Fruit fly (Drosophila melanogaster) whole organism, embryonic: ENCODE results near the gene moody.

Experiments used
- Adf1 ChIP-seq: fragments of 200-800 bp; sonication (Bioruptor generic); IDR thresholded peaks from 2 replicates; pipeline ENCODE4 v1.3.6; 2022; ENCODE audit warnings: missing biosample characterization, missing genetic modification characterization
- Bteb2 ChIP-seq: fragments of 200-800 bp; sonication (Bioruptor generic); optimal IDR thresholded peaks from 2 replicates; lab custom pipeline; 2016; ENCODE audit warnings: missing biosample characterization, missing genetic modification characterization
- CG10543 ChIP-seq: fragments of 200-800 bp; sonication (Bioruptor generic); optimal IDR thresholded peaks from 3 replicates; lab custom pipeline; 2017; ENCODE audit warnings: missing biosample characterization, mild to moderate bottlenecking, missing genetic modification characterization, moderate library complexity
- CG10959 ChIP-seq: fragments of 200-800 bp; sonication (Bioruptor generic); IDR thresholded peaks from 2 replicates; pipeline ENCODE4 v1.3.6; 2022; ENCODE audit warnings: missing biosample characterization, missing genetic modification characterization
- CG11456 ChIP-seq: fragments of 200-800 bp; sonication (Bioruptor generic); IDR thresholded peaks from 3 replicates; pipeline ENCODE4 v1.3.6; 2022; ENCODE audit warnings: missing biosample characterization, missing genetic modification characterization
- CG11560 ChIP-seq: fragments of 200-800 bp; sonication (Bioruptor generic); IDR thresholded peaks from 3 replicates; pipeline ENCODE4 v1.3.6; 2022; ENCODE audit warnings: missing biosample characterization, missing genetic modification characterization
- CG1529 ChIP-seq: fragments of 200-800 bp; sonication (Bioruptor generic); optimal IDR thresholded peaks from 3 replicates; lab custom pipeline; 2018; ENCODE audit warnings: missing biosample characterization, missing genetic modification characterization
- CG17568 ChIP-seq: fragments of 200-800 bp; sonication (Bioruptor generic); optimal IDR thresholded peaks from 2 replicates; lab custom pipeline; 2018; ENCODE audit warnings: missing biosample characterization, mild to moderate bottlenecking, missing genetic modification characterization, moderate library complexity
- CG2678 ChIP-seq: fragments of 200-800 bp; sonication (Bioruptor generic); optimal IDR thresholded peaks from 3 replicates; lab custom pipeline; 2019; ENCODE audit warnings: missing biosample characterization, mild to moderate bottlenecking, missing genetic modification characterization, moderate library complexity
- CG31365 ChIP-seq: fragments of 200-800 bp; sonication (Bioruptor generic); optimal IDR thresholded peaks from 2 replicates; lab custom pipeline; 2018; ENCODE audit warnings: missing biosample characterization, mild to moderate bottlenecking, missing genetic modification characterization
- CG31388 ChIP-seq: fragments of 200-800 bp; sonication (Bioruptor generic); optimal IDR thresholded peaks from 2 replicates; lab custom pipeline; 2016; ENCODE audit warnings: missing biosample characterization, missing genetic modification characterization
- CG3838 ChIP-seq: fragments of 200-800 bp; sonication (Bioruptor generic); optimal IDR thresholded peaks from 3 replicates; lab custom pipeline; 2016; ENCODE audit warnings: missing biosample characterization, missing genetic modification characterization
- CG6791 ChIP-seq: fragments of 200-800 bp; sonication (Bioruptor generic); IDR thresholded peaks from 3 replicates; pipeline ENCODE4 v1.3.6; 2022; ENCODE audit warnings: missing biosample characterization, missing genetic modification characterization; ENCODE audit not compliant: partially characterized antibody
- CG7928 ChIP-seq: fragments of 200-800 bp; sonication (Bioruptor generic); optimal IDR thresholded peaks from 2 replicates; lab custom pipeline; 2017; ENCODE audit warnings: missing biosample characterization, mild to moderate bottlenecking, missing genetic modification characterization
- CrebB ChIP-seq: fragments of 200-800 bp; sonication (Bioruptor generic); optimal IDR thresholded peaks from 3 replicates; lab custom pipeline; 2018; ENCODE audit warnings: missing biosample characterization, mild to moderate bottlenecking, missing genetic modification characterization
- D ChIP-seq, 2 experiments: fragments of 200-800 bp in 1 of 2; fragments of >200 bp in 1 of 2; sonication (Bioruptor generic) in 1 of 2; optimal IDR thresholded peaks; 2 replicates in 1 of 2; 3 replicates in 1 of 2; lab custom pipeline; 2017; ENCODE audit warnings: mild to moderate bottlenecking in 1 of 2, missing biosample characterization in 1 of 2, missing genetic modification characterization in 1 of 2, missing genetic modification reagents in 1 of 2
- D19A ChIP-seq: fragments of 200-800 bp; optimal IDR thresholded peaks from 3 replicates; lab custom pipeline; 2019; ENCODE audit warnings: missing biosample characterization, mild to moderate bottlenecking, missing genetic modification characterization, moderate library complexity
- E2f2 ChIP-seq: fragments of 200-800 bp; sonication (Bioruptor generic); IDR thresholded peaks from 2 replicates; pipeline ENCODE4 v1.3.6; 2022; ENCODE audit warnings: missing biosample characterization, missing genetic modification characterization
- ERR ChIP-seq: fragments of 200-800 bp; sonication (Bioruptor generic); optimal IDR thresholded peaks from 2 replicates; lab custom pipeline; 2016; ENCODE audit warnings: missing biosample characterization, missing genetic modification characterization
- Ets97D ChIP-seq: fragments of 200-800 bp; sonication (Bioruptor generic); optimal IDR thresholded peaks from 3 replicates; lab custom pipeline; 2016; ENCODE audit warnings: missing biosample characterization, missing genetic modification characterization
- Fer2 ChIP-seq: fragments of 200-800 bp; sonication (Bioruptor generic); optimal IDR thresholded peaks from 2 replicates; lab custom pipeline; 2018; ENCODE audit warnings: missing biosample characterization, mild to moderate bottlenecking, missing genetic modification characterization, moderate library complexity
- HmgD ChIP-seq: fragments of 200-800 bp; sonication (Bioruptor generic); optimal IDR thresholded peaks from 3 replicates; lab custom pipeline; 2016; ENCODE audit warnings: missing biosample characterization, missing genetic modification characterization
- Hr39 ChIP-seq: fragments of >200 bp; optimal IDR thresholded peaks from 2 replicates; lab custom pipeline; 2017
- Hr51 ChIP-seq, 2 experiments: fragments of 200-800 bp; sonication (Bioruptor generic); optimal IDR thresholded peaks; 2 replicates in 1 of 2; 3 replicates in 1 of 2; lab custom pipeline; 2016 to 2018; ENCODE audit warnings: missing biosample characterization in 2 of 2, missing genetic modification characterization in 2 of 2, mild to moderate bottlenecking in 1 of 2, moderate library complexity in 1 of 2
- NK7.1 ChIP-seq: fragments of 200-800 bp; sonication (Bioruptor generic); optimal IDR thresholded peaks from 3 replicates; lab custom pipeline; 2016; ENCODE audit warnings: missing biosample characterization, missing genetic modification characterization
- Nf-YC ChIP-seq: fragments of 200-800 bp; optimal IDR thresholded peaks from 3 replicates; lab custom pipeline; 2019; ENCODE audit warnings: missing biosample characterization, mild to moderate bottlenecking, missing genetic modification characterization, moderate library complexity
- Oaz ChIP-seq: fragments of 200-800 bp; sonication (Bioruptor generic); IDR thresholded peaks from 2 replicates; pipeline ENCODE4 v1.3.6; 2022; ENCODE audit warnings: missing biosample characterization, missing genetic modification characterization
- Ravus ChIP-seq: fragments of 200-800 bp; sonication (Bioruptor generic); IDR thresholded peaks from 2 replicates; pipeline ENCODE4 v1.3.6; 2022; ENCODE audit warnings: missing biosample characterization, missing genetic modification characterization
- Trl ChIP-seq, 3 experiments: fragments of >200 bp in 2 of 3; fragments of 200-800 bp in 1 of 3; sonication (Bioruptor generic) in 1 of 3; optimal IDR thresholded peaks; 2 replicates in 1 of 3; 3 replicates in 2 of 3; lab custom pipeline; 2016 to 2017; ENCODE audit warnings: missing biosample characterization in 1 of 3, missing genetic modification characterization in 1 of 3
- bowl ChIP-seq: fragments of 200-800 bp; sonication (Bioruptor generic); IDR thresholded peaks from 2 replicates; pipeline ENCODE4 v1.3.6; 2022; ENCODE audit warnings: missing biosample characterization, missing genetic modification characterization
- chn ChIP-seq: fragments of 200-800 bp; sonication (Bioruptor generic); optimal IDR thresholded peaks from 2 replicates; lab custom pipeline; 2016; ENCODE audit warnings: missing biosample characterization, missing genetic modification characterization
- croc ChIP-seq: fragments of 200-800 bp; sonication (Bioruptor generic); conservative IDR thresholded peaks from 3 replicates; pipeline ENCODE4 v1.3.6; 2022; ENCODE audit warnings: missing biosample characterization, missing genetic modification characterization
- esg ChIP-seq: fragments of 200-800 bp; sonication (Bioruptor generic); conservative IDR thresholded peaks from 2 replicates; pipeline ENCODE4 v1.3.6; 2022; ENCODE audit warnings: missing biosample characterization, missing genetic modification characterization
- eve ChIP-seq, 2 experiments: fragments of >200 bp; optimal IDR thresholded peaks; 2 replicates each; lab custom pipeline; 2017; ENCODE audit warnings: missing biosample characterization in 2 of 2, missing genetic modification characterization in 2 of 2
- fd3F ChIP-seq: fragments of 200-800 bp; sonication (Bioruptor generic); optimal IDR thresholded peaks from 2 replicates; lab custom pipeline; 2018; ENCODE audit warnings: missing biosample characterization, mild to moderate bottlenecking, missing genetic modification characterization, moderate library complexity
- lilli ChIP-seq: fragments of 200-800 bp; sonication (Bioruptor generic); optimal IDR thresholded peaks from 3 replicates; lab custom pipeline; 2016; ENCODE audit warnings: missing biosample characterization, missing genetic modification characterization
- nerfin-1 ChIP-seq: fragments of 200-800 bp; sonication (Bioruptor generic); optimal IDR thresholded peaks from 3 replicates; lab custom pipeline; 2019; ENCODE audit warnings: missing biosample characterization, mild to moderate bottlenecking, missing genetic modification characterization, moderate library complexity
- pb ChIP-seq: fragments of 200-800 bp; sonication (Bioruptor generic); optimal IDR thresholded peaks from 3 replicates; lab custom pipeline; 2016; ENCODE audit warnings: missing biosample characterization, missing genetic modification characterization
- pho ChIP-seq: fragments of 200-800 bp; sonication (Bioruptor generic); optimal IDR thresholded peaks from 2 replicates; lab custom pipeline; 2016; ENCODE audit warnings: missing biosample characterization, missing genetic modification characterization
- phol ChIP-seq: fragments of 200-800 bp; sonication (Bioruptor generic); optimal IDR thresholded peaks from 3 replicates; lab custom pipeline; 2018; ENCODE audit warnings: missing biosample characterization, mild to moderate bottlenecking, missing genetic modification characterization, moderate library complexity
- pita ChIP-seq: fragments of 200-800 bp; sonication (Bioruptor generic); optimal IDR thresholded peaks from 2 replicates; lab custom pipeline; 2017; ENCODE audit warnings: missing biosample characterization, mild to moderate bottlenecking, missing genetic modification characterization
- row ChIP-seq: fragments of 200-800 bp; sonication (Bioruptor generic); IDR thresholded peaks from 3 replicates; pipeline ENCODE4 v1.3.6; 2022; ENCODE audit warnings: missing biosample characterization, missing genetic modification characterization
- scrt ChIP-seq: fragments of 200-800 bp; sonication (Bioruptor generic); optimal IDR thresholded peaks from 2 replicates; lab custom pipeline; 2018; ENCODE audit warnings: missing biosample characterization, mild to moderate bottlenecking, missing genetic modification characterization, moderate library complexity
- sna ChIP-seq: fragments of 200-800 bp; sonication (Bioruptor generic); IDR thresholded peaks from 2 replicates; pipeline ENCODE4 v1.3.6; 2022; ENCODE audit warnings: missing biosample characterization, missing genetic modification characterization; ENCODE audit not compliant: partially characterized antibody
- toy ChIP-seq: fragments of 200-800 bp; sonication (Bioruptor generic); IDR thresholded peaks from 2 replicates; pipeline ENCODE4 v1.3.6; 2022; ENCODE audit warnings: missing biosample characterization, missing genetic modification characterization
- wek ChIP-seq: fragments of 200-800 bp; sonication (Bioruptor generic); optimal IDR thresholded peaks from 3 replicates; lab custom pipeline; 2018; ENCODE audit warnings: missing biosample characterization, mild to moderate bottlenecking, missing genetic modification characterization, moderate library complexity
- wor ChIP-seq: fragments of 200-800 bp; sonication (Bioruptor generic); IDR thresholded peaks from 2 replicates; pipeline ENCODE4 v1.3.6; 2022; ENCODE audit warnings: missing biosample characterization, missing genetic modification characterization
- zen ChIP-seq: fragments of 200-800 bp; sonication (Bioruptor generic); optimal IDR thresholded peaks from 3 replicates; lab custom pipeline; 2018; ENCODE audit warnings: missing biosample characterization, mild to moderate bottlenecking, missing genetic modification characterization, moderate library complexity
- zfh2 ChIP-seq: fragments of 200-800 bp; sonication (Bioruptor generic); optimal IDR thresholded peaks from 2 replicates; lab custom pipeline; 2016; ENCODE audit warnings: missing biosample characterization, missing genetic modification characterization

moody gene

dm6 chrX:2011288-2012120 lies 38.4 kb downstream of the moody start (continued):
- no peak for TF ChIP-seq CG17568 (GFP tag; lab: Kevin White, UChicago)
- TF ChIP-seq CG3838 (GFP tag; lab: Kevin White, UChicago) = no peak
- TF ChIP-seq eve (GFP tag; optimal IDR thresholded peaks at IDR 0.05; lab: Kevin White, UChicago) = no peak
- TF ChIP-seq Ravus (GFP tag; lab: Robert Waterston, UW) = no peak; the same call in 1 of the 2 replicates
- no peak for TF ChIP-seq CG1529
- TF ChIP-seq ERR (GFP tag; lab: Kevin White, UChicago) = no peak
- peak; percentile 44 for TF ChIP-seq phol (tag; lab: Kevin White, UChicago)
- TF ChIP-seq D19A = peak; percentile 88
- TF ChIP-seq zfh2 = no peak
- no peak for TF ChIP-seq Hr39 (lab: Kevin White, UChicago)
- peak; percentile 84 for TF ChIP-seq row (GFP tag; lab: Robert Waterston, UW)
- no peak for TF ChIP-seq chn (GFP tag; lab: Kevin White, UChicago)
- TF ChIP-seq sna (GFP tag; lab: Robert Waterston, UW) = no peak
- TF ChIP-seq Hr51 (GFP tag; optimal IDR thresholded peaks at IDR 0.05; lab: Kevin White, UChicago) = peak in 1 of 2 experiments; percentile 51
- no peak for TF ChIP-seq Bteb2 (GFP tag; lab: Kevin White, UChicago)
- TF ChIP-seq CG11456 (GFP tag; lab: Robert Waterston, UW) = peak; percentile 54; the same call in 1 of the 3 replicates
- TF ChIP-seq wek (GFP tag; lab: Kevin White, UChicago) = no peak
- TF ChIP-seq Trl (optimal IDR thresholded peaks at IDR 0.05; lab: Kevin White, UChicago) = no peak
- no peak for TF ChIP-seq Trl (GFP tag; optimal IDR thresholded peaks at IDR 0.05; lab: Kevin White, UChicago)
- no peak for TF ChIP-seq pb (GFP tag; lab: Kevin White, UChicago)
- TF ChIP-seq Fer2 (tag; lab: Kevin White, UChicago) = no peak
- no peak for TF ChIP-seq CG31365 (tag; lab: Kevin White, UChicago)
- peak; percentile 54 for TF ChIP-seq scrt (GFP tag; lab: Kevin White, UChicago)
- TF ChIP-seq Nf-YC (tag; lab: Kevin White, UChicago) = no peak
- TF ChIP-seq CG7928 (GFP tag; lab: Kevin White, UChicago) = no peak
- TF ChIP-seq CG6791 (GFP tag; lab: Robert Waterston, UW) = no peak
- peak; percentile 64 for TF ChIP-seq CG2678
- TF ChIP-seq CG10959 (GFP tag; lab: Robert Waterston, UW) = no peak
- TF ChIP-seq CrebB (tag; lab: Kevin White, UChicago) = no peak
- TF ChIP-seq Oaz (GFP tag; lab: Robert Waterston, UW) = no peak
- TF ChIP-seq nerfin-1 (tag; lab: Kevin White, UChicago) = no peak
- TF ChIP-seq NK7.1 = no peak
- no peak for TF ChIP-seq fd3F (GFP tag; lab: Kevin White, UChicago)
- TF ChIP-seq zen (tag; lab: Kevin White, UChicago) = no peak
- no peak for TF ChIP-seq D (optimal IDR thresholded peaks at IDR 0.05; lab: Kevin White, UChicago)
- TF ChIP-seq D (GFP tag; optimal IDR thresholded peaks at IDR 0.05; lab: Kevin White, UChicago) = peak; percentile 27
- TF ChIP-seq bowl (GFP tag; lab: Robert Waterston, UW) = 0 out of 2 replicates have a peak, but pooled peaks have one; percentile 13
- TF ChIP-seq toy (GFP tag; lab: Robert Waterston, UW) = no peak
- TF ChIP-seq E2f2 = peak; percentile 41
- TF ChIP-seq croc (GFP tag; lab: Robert Waterston, UW) = peak; percentile 28; the same call in 2 of the 3 replicates
- no peak for TF ChIP-seq pita (GFP tag; lab: Kevin White, UChicago)
- TF ChIP-seq lilli (GFP tag; lab: Kevin White, UChicago) = peak; percentile 51
- peak; percentile 44; the same call in 1 of the 2 replicates for TF ChIP-seq wor (GFP tag; lab: Robert Waterston, UW)
- peak; percentile 69 for TF ChIP-seq esg (GFP tag; lab: Robert Waterston, UW)
- no peak for TF ChIP-seq CG10543 (GFP tag; lab: Kevin White, UChicago)
- no peak for TF ChIP-seq CG31388 (GFP tag; lab: Kevin White, UChicago)
- no peak for TF ChIP-seq pho (GFP tag; lab: Kevin White, UChicago)
- TF ChIP-seq HmgD (GFP tag; lab: Kevin White, UChicago) = no peak
- no peak for TF ChIP-seq CG11560 (tag; lab: Robert Waterston, UW)
- no peak for TF ChIP-seq Ets97D
- TF ChIP-seq Adf1 (GFP tag; lab: Robert Waterston, UW) = peak; percentile 8; the same call in 1 of the 2 replicates
